Worm (Caenorhabditis elegans) whole organism, L2 larva: ENCODE measurements around the gene T28H10.2.

Source experiments
- unc-39 ChIP-seq: fragments of 150-350 bp; optimal IDR thresholded peaks from 2 replicates; lab custom pipeline; 2014; ENCODE audit warnings: missing biosample characterization, missing genetic modification characterization
- ztf-4 ChIP-seq: fragments of 150-350 bp; optimal IDR thresholded peaks from 2 replicates; lab custom pipeline; 2014; ENCODE audit warnings: missing biosample characterization, missing genetic modification characterization

DNA sequence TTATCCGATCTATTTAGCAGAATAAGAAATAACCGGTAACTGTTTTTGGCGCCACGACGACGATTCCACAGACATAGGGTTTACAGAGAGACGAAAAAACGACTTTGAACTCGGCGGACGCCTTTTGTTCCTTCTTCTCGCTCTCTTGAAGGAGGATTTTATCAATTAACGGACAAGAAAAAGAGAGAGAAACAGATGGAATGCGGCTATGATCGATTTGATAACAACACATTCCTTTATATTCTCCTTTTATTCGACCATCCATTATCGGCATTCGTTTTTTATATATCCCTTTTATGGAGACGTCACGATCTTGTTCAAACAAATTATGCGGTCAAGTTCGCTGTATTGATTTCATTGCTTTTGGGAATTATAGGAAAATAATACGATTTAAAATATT is 36.1 kb upstream of the T28H10.2 start:
- no peak for TF ChIP-seq unc-39 (tag; lab: Kevin White, UChicago)
- no peak for TF ChIP-seq ztf-4 (tag; lab: Kevin White, UChicago)
